Worm (Caenorhabditis elegans) whole organism, L1 larva: ENCODE data around the gene clec-31.
A peak's percentile ranks its signal among the peaks of the same experiment; 100 is the strongest.

Experiments used
- C34B4.2 ChIP-seq: sonication (generic microtip); optimal IDR thresholded peaks from 2 replicates; lab custom pipeline; 2017; ENCODE audit warnings: mild to moderate bottlenecking, missing genetic modification characterization, missing compliant biosample characterization
- ceh-63 ChIP-seq: fragments of 200-800 bp; sonication (Bioruptor generic); optimal IDR thresholded peaks from 2 replicates; lab custom pipeline; 2018; ENCODE audit warnings: mild to moderate bottlenecking, missing genetic modification characterization, missing compliant biosample characterization
- ceh-8 ChIP-seq: fragments of 200-800 bp; sonication (Bioruptor generic); optimal IDR thresholded peaks from 2 replicates; lab custom pipeline; 2018; ENCODE audit warnings: mild to moderate bottlenecking, missing genetic modification characterization, moderate library complexity, missing compliant biosample characterization
- ceh-82 ChIP-seq, 3 experiments: fragments of 150-350 bp in 1 of 3; sonication (generic microtip) in 2 of 3; optimal IDR thresholded peaks; 2 replicates each; lab custom pipeline; 2014 to 2017; ENCODE audit warnings: missing biosample characterization in 3 of 3, missing genetic modification characterization in 3 of 3
- ceh-88 ChIP-seq: fragments of 200-800 bp; sonication (Bioruptor generic); IDR thresholded peaks from 2 replicates; pipeline ENCODE4 v1.3.6; 2022; ENCODE audit warnings: missing genetic modification characterization, missing compliant biosample characterization
- ces-1 ChIP-seq: fragments of 150-350 bp; optimal IDR thresholded peaks from 2 replicates; lab custom pipeline; 2014; ENCODE audit warnings: missing biosample characterization, missing genetic modification reagents, missing genetic modification characterization
- dsc-1 ChIP-seq: sonication (generic microtip); optimal IDR thresholded peaks from 2 replicates; lab custom pipeline; 2016; ENCODE audit warnings: mild to moderate bottlenecking, missing genetic modification characterization, missing compliant biosample characterization
- elt-2 ChIP-seq: sonication (generic microtip); optimal IDR thresholded peaks from 2 replicates; lab custom pipeline; 2016; ENCODE audit warnings: missing genetic modification characterization, mild to moderate bottlenecking, inconsistent platforms, missing compliant biosample characterization, missing genetic modification reagents
- fkh-10 ChIP-seq: sonication (generic microtip); optimal IDR thresholded peaks from 2 replicates; lab custom pipeline; 2017; ENCODE audit warnings: missing biosample characterization, missing genetic modification reagents, missing genetic modification characterization
- fkh-4 ChIP-seq: sonication (generic microtip); optimal IDR thresholded peaks from 2 replicates; lab custom pipeline; 2016; ENCODE audit warnings: missing compliant biosample characterization, missing genetic modification characterization, borderline replicate concordance
- fos-1 ChIP-seq: fragments of 150-350 bp; optimal IDR thresholded peaks from 2 replicates; lab custom pipeline; 2014; ENCODE audit warnings: missing biosample characterization, missing genetic modification characterization
- hlh-17 ChIP-seq: fragments of 200-800 bp; sonication (Bioruptor generic); optimal IDR thresholded peaks from 2 replicates; lab custom pipeline; 2018; ENCODE audit warnings: missing genetic modification characterization, mild to moderate bottlenecking, missing compliant biosample characterization, moderate library complexity, borderline replicate concordance
- irx-1 ChIP-seq: sonication (generic microtip); optimal IDR thresholded peaks from 2 replicates; lab custom pipeline; 2016; ENCODE audit warnings: missing genetic modification characterization, missing compliant biosample characterization
- isw-1 ChIP-seq: fragments of 200-800 bp; sonication (Bioruptor generic); IDR thresholded peaks from 2 replicates; pipeline ENCODE4 v1.3.6; 2022; ENCODE audit warnings: missing genetic modification characterization, missing compliant biosample characterization
- jun-1 ChIP-seq: fragments of 150-350 bp; optimal IDR thresholded peaks from 2 replicates; lab custom pipeline; 2014; ENCODE audit warnings: missing biosample characterization, missing genetic modification reagents, missing genetic modification characterization
- lin-13 ChIP-seq: fragments of 150-350 bp; optimal IDR thresholded peaks from 2 replicates; lab custom pipeline; 2014; ENCODE audit warnings: missing biosample characterization, missing genetic modification reagents, missing genetic modification characterization
- lin-14 ChIP-seq: fragments of 200-800 bp; sonication (Bioruptor generic); optimal IDR thresholded peaks from 2 replicates; lab custom pipeline; 2018; ENCODE audit warnings: mild to moderate bottlenecking, missing genetic modification characterization, moderate library complexity, missing compliant biosample characterization
- lin-15B ChIP-seq: fragments of 150-350 bp; sonication (generic microtip); optimal IDR thresholded peaks from 3 replicates; lab custom pipeline; 2014; ENCODE audit warnings: missing biosample characterization, missing genetic modification characterization
- lin-35 ChIP-seq, 2 experiments: fragments of 150-350 bp; optimal IDR thresholded peaks; 2 replicates each; lab custom pipeline; 2014; ENCODE audit warnings: missing biosample characterization in 2 of 2, missing genetic modification characterization in 2 of 2, missing genetic modification reagents in 2 of 2
- lin-39 ChIP-seq: fragments of 150-350 bp; optimal IDR thresholded peaks from 2 replicates; lab custom pipeline; 2014; ENCODE audit warnings: missing biosample characterization, missing genetic modification reagents, missing genetic modification characterization
- lsy-2 ChIP-seq, 2 experiments: fragments of 150-350 bp; optimal IDR thresholded peaks; 2 replicates each; lab custom pipeline; 2014; ENCODE audit warnings: missing biosample characterization in 2 of 2, missing genetic modification characterization in 2 of 2
- mab-9 ChIP-seq: fragments of 200-800 bp; sonication (Bioruptor generic); IDR thresholded peaks from 2 replicates; pipeline ENCODE4 v1.3.6; 2022; ENCODE audit warnings: missing genetic modification reagents, missing genetic modification characterization, missing compliant biosample characterization
- mef-2 ChIP-seq: fragments of 150-350 bp; optimal IDR thresholded peaks from 2 replicates; lab custom pipeline; 2014; ENCODE audit warnings: missing biosample characterization, missing genetic modification characterization
- nhr-11 ChIP-seq: fragments of 150-350 bp; optimal IDR thresholded peaks from 2 replicates; lab custom pipeline; 2014; ENCODE audit warnings: missing biosample characterization, missing genetic modification characterization
- nhr-19 ChIP-seq: fragments of 200-800 bp; sonication (Bioruptor generic); conservative IDR thresholded peaks from 2 replicates; pipeline ENCODE4 v1.3.6; 2022; ENCODE audit warnings: missing genetic modification characterization, missing compliant biosample characterization
- nhr-20 ChIP-seq: sonication (generic microtip); optimal IDR thresholded peaks from 2 replicates; lab custom pipeline; 2016; ENCODE audit warnings: mild to moderate bottlenecking, missing genetic modification characterization, missing compliant biosample characterization
- nhr-237 ChIP-seq: fragments of 150-350 bp; optimal IDR thresholded peaks from 2 replicates; lab custom pipeline; 2014; ENCODE audit warnings: missing biosample characterization, missing genetic modification characterization
- nhr-47 ChIP-seq: sonication (generic microtip); optimal IDR thresholded peaks from 2 replicates; lab custom pipeline; 2016; ENCODE audit warnings: mild to moderate bottlenecking, missing genetic modification characterization, moderate library complexity, missing compliant biosample characterization
- nhr-71 ChIP-seq: sonication (generic microtip); optimal IDR thresholded peaks from 2 replicates; lab custom pipeline; 2016; ENCODE audit warnings: mild to moderate bottlenecking, missing genetic modification characterization, moderate library complexity, missing compliant biosample characterization
- nhr-90 ChIP-seq: sonication (generic microtip); optimal IDR thresholded peaks from 2 replicates; lab custom pipeline; 2016; ENCODE audit warnings: mild to moderate bottlenecking, missing genetic modification characterization, missing compliant biosample characterization; ENCODE audit not compliant: poor library complexity
- pax-3 ChIP-seq: fragments of 200-800 bp; sonication (Bioruptor generic); optimal IDR thresholded peaks from 2 replicates; lab custom pipeline; 2018; ENCODE audit warnings: mild to moderate bottlenecking, missing genetic modification characterization, moderate library complexity, missing compliant biosample characterization
- skn-1 ChIP-seq: fragments of 150-350 bp; optimal IDR thresholded peaks from 2 replicates; lab custom pipeline; 2014; ENCODE audit warnings: missing biosample characterization, missing genetic modification characterization
- snpc-4 ChIP-seq: fragments of 150-350 bp; optimal IDR thresholded peaks from 2 replicates; lab custom pipeline; 2014; ENCODE audit warnings: missing biosample characterization, missing genetic modification characterization
- snu-23 ChIP-seq: sonication (generic microtip); optimal IDR thresholded peaks from 2 replicates; lab custom pipeline; 2016; ENCODE audit warnings: missing genetic modification characterization, missing compliant biosample characterization
- sptf-1 ChIP-seq: fragments of 150-350 bp; optimal IDR thresholded peaks from 2 replicates; lab custom pipeline; 2014; ENCODE audit warnings: missing biosample characterization, missing genetic modification characterization
- sup-37 ChIP-seq: fragments of 200-800 bp; sonication (Bioruptor generic); optimal IDR thresholded peaks from 2 replicates; lab custom pipeline; 2018; ENCODE audit warnings: mild to moderate bottlenecking, missing genetic modification characterization, missing compliant biosample characterization
- swsn-7 ChIP-seq: sonication (generic microtip); optimal IDR thresholded peaks from 2 replicates; lab custom pipeline; 2016; ENCODE audit warnings: missing genetic modification characterization, missing compliant biosample characterization
- tbx-2 ChIP-seq: sonication (generic microtip); optimal IDR thresholded peaks from 2 replicates; lab custom pipeline; 2016; ENCODE audit warnings: missing genetic modification characterization, missing compliant biosample characterization
- unc-86 ChIP-seq: sonication (generic microtip); optimal IDR thresholded peaks from 2 replicates; lab custom pipeline; 2016; ENCODE audit warnings: missing genetic modification characterization, missing compliant biosample characterization
- ztf-4 ChIP-seq: fragments of 150-350 bp; optimal IDR thresholded peaks from 2 replicates; lab custom pipeline; 2014; ENCODE audit warnings: missing biosample characterization, missing genetic modification characterization

clec-31 gene

DNA sequence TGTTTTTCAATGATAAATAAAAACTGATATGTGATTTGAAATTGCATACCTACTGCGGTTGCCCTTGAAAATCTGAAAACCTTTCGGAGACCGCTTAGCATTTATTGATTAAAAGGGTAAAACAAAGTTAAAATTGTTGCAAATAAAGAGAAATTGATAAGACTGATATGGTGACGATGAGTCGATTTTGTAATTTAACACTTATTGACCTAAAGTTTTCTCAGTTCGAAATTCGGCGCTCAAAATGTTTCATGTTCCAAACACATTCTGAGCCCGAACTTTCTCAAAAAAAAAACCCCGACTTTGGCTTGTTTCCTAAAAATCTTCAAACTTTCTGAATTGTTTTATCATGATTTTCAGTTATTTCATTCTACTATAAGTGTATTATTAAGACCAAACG lies 16.9 kb downstream of the clec-31 start, which contains the start of gene clec-40:
TSS of gene clec-40 (minus strand) at position 101 of the 400 bp plus-strand sequence.
- no peak for TF ChIP-seq nhr-90 (tag; lab: Kevin White, UChicago)
- no peak for TF ChIP-seq sup-37

ce11 chrV:16840283-16840682 lies 17.6 kb downstream of the clec-31 start:
- TF ChIP-seq lin-14 (GFP tag; lab: Kevin White, UChicago), result no peak
- TF ChIP-seq jun-1 (tag; lab: Kevin White, UChicago), result peak; percentile 8
- peak in 1 of 2 experiments; percentile 14 for TF ChIP-seq lin-35 (GFP tag; optimal IDR thresholded peaks at IDR 0.05; lab: Kevin White, UChicago)
- peak; percentile 91 for TF ChIP-seq elt-2 (tag; lab: Kevin White, UChicago)
- TF ChIP-seq irx-1, result no peak
- TF ChIP-seq nhr-90 (tag; lab: Kevin White, UChicago), result no peak
- no peak for TF ChIP-seq nhr-237 (tag; lab: Kevin White, UChicago)
- TF ChIP-seq isw-1 (GFP tag; lab: Robert Waterston, UW), result no peak
- no peak for TF ChIP-seq hlh-17 (GFP tag; lab: Kevin White, UChicago)
- TF ChIP-seq nhr-71 (tag; lab: Kevin White, UChicago), result no peak
- no peak for TF ChIP-seq ceh-8 (GFP tag; lab: Kevin White, UChicago)

ce11 chrV:16838435-16838834 lies 19.4 kb downstream of the clec-31 start:
- no peak for TF ChIP-seq lsy-2 (tag; optimal IDR thresholded peaks at IDR 0.05; lab: Kevin White, UChicago)
- TF ChIP-seq mab-9 (GFP tag; lab: Robert Waterston, UW), result no peak
- no peak for TF ChIP-seq C34B4.2 (tag; lab: Kevin White, UChicago)
- no peak for TF ChIP-seq snpc-4 (tag; lab: Kevin White, UChicago)
- no peak for TF ChIP-seq ceh-88
- TF ChIP-seq ztf-4 (tag; lab: Kevin White, UChicago), result no peak
- no peak for TF ChIP-seq nhr-19
- TF ChIP-seq, all 84 proteins: peak for 0

DNA sequence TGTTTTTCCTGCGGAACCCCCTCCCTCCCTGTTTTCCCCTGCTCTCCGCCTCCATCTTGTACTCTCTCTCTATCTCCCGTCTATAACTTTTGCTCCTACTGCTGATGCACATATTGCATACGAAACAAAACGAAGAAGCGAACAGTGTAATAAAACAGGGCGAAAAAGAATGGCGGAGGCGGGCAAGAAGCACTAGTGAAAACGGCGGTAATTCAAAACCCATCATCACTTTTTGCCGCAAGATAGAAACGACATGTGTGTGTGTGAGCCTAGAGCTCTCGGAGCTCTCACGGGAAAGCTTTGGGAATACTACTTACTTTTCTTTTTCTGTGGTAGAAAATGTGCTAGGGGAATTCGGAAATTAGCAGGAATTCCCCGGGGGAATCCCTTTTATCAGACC lies 21.8 kb downstream of the clec-31 start:
- no peak for TF ChIP-seq sptf-1 (tag; lab: Kevin White, UChicago)
- no peak for TF ChIP-seq nhr-90 (tag; lab: Kevin White, UChicago)
- no peak for TF ChIP-seq fos-1 (tag; lab: Kevin White, UChicago)
- TF ChIP-seq swsn-7 (tag; lab: Kevin White, UChicago), result no peak
- no peak for TF ChIP-seq nhr-20 (tag; lab: Kevin White, UChicago)
- no peak for TF ChIP-seq snu-23
- TF ChIP-seq snpc-4 (tag; lab: Kevin White, UChicago), result no peak
- no peak for TF ChIP-seq nhr-11 (tag; lab: Kevin White, UChicago)
- TF ChIP-seq fkh-10 (GFP tag; lab: Kevin White, UChicago), result no peak
- no peak for TF ChIP-seq ces-1
- TF ChIP-seq, all 84 proteins: peak for 0

- TF ChIP-seq mab-9 (GFP tag; lab: Robert Waterston, UW), result no peak
- no peak for TF ChIP-seq unc-86 (tag; lab: Kevin White, UChicago)
- no peak for TF ChIP-seq ceh-82 (tag; optimal IDR thresholded peaks at IDR 0.05; lab: Kevin White, UChicago)
- TF ChIP-seq lsy-2 (tag; optimal IDR thresholded peaks at IDR 0.05; lab: Kevin White, UChicago), result no peak
- no peak for TF ChIP-seq lin-15B
- no peak for TF ChIP-seq nhr-47 (tag; lab: Kevin White, UChicago)
- TF ChIP-seq fkh-4 (tag; lab: Kevin White, UChicago), result peak; percentile 59
- no peak for TF ChIP-seq pax-3
- no peak for TF ChIP-seq lin-39 (tag; lab: Kevin White, UChicago)
- no peak for TF ChIP-seq nhr-11 (tag; lab: Kevin White, UChicago)
- peak; percentile 87 for TF ChIP-seq dsc-1 (tag; lab: Kevin White, UChicago)
- TF ChIP-seq mef-2 (tag; lab: Kevin White, UChicago), result no peak
- no peak for TF ChIP-seq lin-13 (GFP tag; lab: Kevin White, UChicago)
- no peak for TF ChIP-seq sptf-1 (tag; lab: Kevin White, UChicago)
- TF ChIP-seq ceh-63 (GFP tag; lab: Kevin White, UChicago), result no peak
- TF ChIP-seq tbx-2 (tag; lab: Kevin White, UChicago), result no peak
- TF ChIP-seq skn-1 (tag; lab: Kevin White, UChicago), result no peak
Measured at ce11 chrV:16834989-16835388, 22.9 kb downstream of the clec-31 start, which contains the start of gene tni-3. Gene tni-3 (minus strand): TSS chrV:16835128.
